Worm (Caenorhabditis elegans) whole organism, L4 larva: Measurements from ENCODE around the gene Y67D2.2.

ENCODE experiments used
- D1046.2 ChIP-seq: fragments of 200-800 bp; sonication (Bioruptor generic); IDR thresholded peaks from 2 replicates; pipeline ENCODE4 v1.3.6; 2022; ENCODE audit warnings: missing genetic modification characterization, missing compliant biosample characterization
- F26F4.8 ChIP-seq: fragments of 200-800 bp; sonication (Bioruptor generic); conservative IDR thresholded peaks from 2 replicates; pipeline ENCODE4 v1.3.6; 2022; ENCODE audit warnings: missing genetic modification characterization, missing compliant biosample characterization
- R02D3.7 ChIP-seq: fragments of 150-350 bp; sonication (generic microtip); optimal IDR thresholded peaks from 3 replicates; lab custom pipeline; 2014; ENCODE audit warnings: missing biosample characterization, missing genetic modification characterization
- T26A8.4 ChIP-seq: fragments of 200-800 bp; sonication (Bioruptor generic); IDR thresholded peaks from 2 replicates; pipeline ENCODE4 v1.3.6; 2022; ENCODE audit warnings: missing genetic modification characterization, missing compliant biosample characterization
- Y105C5A.15 ChIP-seq: fragments of 200-800 bp; sonication (Bioruptor generic); IDR thresholded peaks from 2 replicates; pipeline ENCODE4 v1.3.6; 2022; ENCODE audit warnings: missing genetic modification characterization, missing compliant biosample characterization
- Y5F2A.4 ChIP-seq: fragments of 200-800 bp; sonication (Bioruptor generic); optimal IDR thresholded peaks from 2 replicates; lab custom pipeline; 2018; ENCODE audit warnings: mild to moderate bottlenecking, missing genetic modification characterization, missing compliant biosample characterization
- ZK546.5 ChIP-seq, 2 experiments: sonication (generic microtip); optimal IDR thresholded peaks; 2 replicates each; lab custom pipeline; 2017; ENCODE audit warnings: missing biosample characterization in 2 of 2, missing genetic modification characterization in 2 of 2
- aha-1 ChIP-seq: fragments of 150-350 bp; peaks from one replicate; lab custom pipeline; 2014; ENCODE audit warnings: missing biosample characterization, missing genetic modification characterization
- aly-2 ChIP-seq: sonication (generic microtip); optimal IDR thresholded peaks from 2 replicates; lab custom pipeline; 2018; ENCODE audit warnings: missing biosample characterization, missing genetic modification characterization
- ceh-20 ChIP-seq: fragments of 200-800 bp; sonication (Bioruptor generic); IDR thresholded peaks from 2 replicates; pipeline ENCODE4 v1.3.6; 2022; ENCODE audit warnings: missing genetic modification reagents, missing genetic modification characterization, missing compliant biosample characterization
- ceh-82 ChIP-seq: sonication (generic microtip); optimal IDR thresholded peaks from 2 replicates; lab custom pipeline; 2017; ENCODE audit warnings: missing biosample characterization, missing genetic modification characterization
- ces-1 ChIP-seq: fragments of 150-350 bp; sonication (generic microtip); optimal IDR thresholded peaks from 4 replicates; lab custom pipeline; 2014; ENCODE audit warnings: missing biosample characterization, missing genetic modification reagents, missing genetic modification characterization
- daf-12 ChIP-seq: fragments of 150-350 bp; optimal IDR thresholded peaks from 2 replicates; lab custom pipeline; 2014; ENCODE audit warnings: missing biosample characterization, missing genetic modification reagents, missing genetic modification characterization
- daf-19 ChIP-seq: fragments of 200-800 bp; sonication (Bioruptor generic); conservative IDR thresholded peaks from 2 replicates; pipeline ENCODE4 v1.3.6; 2022; ENCODE audit warnings: missing genetic modification characterization, missing compliant biosample characterization
- dmd-6 ChIP-seq: fragments of 200-800 bp; sonication (Bioruptor generic); IDR thresholded peaks from 2 replicates; pipeline ENCODE4 v1.3.6; 2022; ENCODE audit warnings: missing genetic modification reagents, missing genetic modification characterization, missing compliant biosample characterization
- dmd-8 ChIP-seq: fragments of 200-800 bp; sonication (Bioruptor generic); IDR thresholded peaks from 2 replicates; pipeline ENCODE4 v1.3.6; 2022; ENCODE audit warnings: missing genetic modification characterization, missing compliant biosample characterization
- duxl-1 ChIP-seq: sonication (generic microtip); optimal IDR thresholded peaks from 2 replicates; lab custom pipeline; 2016; ENCODE audit warnings: mild to moderate bottlenecking, missing genetic modification characterization, moderate library complexity, missing compliant biosample characterization; ENCODE audit not compliant: poor library complexity
- dve-1 ChIP-seq: sonication (generic microtip); optimal IDR thresholded peaks from 2 replicates; lab custom pipeline; 2017; ENCODE audit warnings: antibody characterized with exemption, mild to moderate bottlenecking, missing genetic modification characterization, missing compliant biosample characterization; ENCODE audit not compliant: insufficient read depth
- fos-1 ChIP-seq: fragments of 150-350 bp; optimal IDR thresholded peaks from 2 replicates; lab custom pipeline; 2014; ENCODE audit warnings: missing biosample characterization, missing genetic modification characterization
- hlh-11 ChIP-seq: fragments of 200-800 bp; sonication (Bioruptor generic); optimal IDR thresholded peaks from 2 replicates; lab custom pipeline; 2018; ENCODE audit warnings: mild to moderate bottlenecking, missing genetic modification characterization, missing compliant biosample characterization
- lim-7 ChIP-seq: fragments of 200-800 bp; sonication (Bioruptor generic); IDR thresholded peaks from 2 replicates; pipeline ENCODE4 v1.3.6; 2022; ENCODE audit warnings: missing genetic modification characterization, missing compliant biosample characterization
- lin-15B ChIP-seq: fragments of 150-350 bp; sonication (generic microtip); optimal IDR thresholded peaks from 3 replicates; lab custom pipeline; 2014; ENCODE audit warnings: missing biosample characterization, missing genetic modification characterization
- lir-3 ChIP-seq: sonication (generic microtip); optimal IDR thresholded peaks from 2 replicates; lab custom pipeline; 2016; ENCODE audit warnings: mild to moderate bottlenecking, missing genetic modification characterization, missing compliant biosample characterization
- mdt-29 ChIP-seq: fragments of 200-800 bp; sonication (Bioruptor generic); IDR thresholded peaks from 2 replicates; pipeline ENCODE4 v1.3.6; 2022; ENCODE audit warnings: missing genetic modification reagents, missing genetic modification characterization, missing compliant biosample characterization
- mxl-2 ChIP-seq: fragments of 200-800 bp; sonication (Bioruptor generic); conservative IDR thresholded peaks from 2 replicates; pipeline ENCODE4 v1.3.6; 2022; ENCODE audit warnings: missing genetic modification reagents, missing genetic modification characterization, missing compliant biosample characterization
- mxl-3 ChIP-seq: fragments of 200-800 bp; sonication (Bioruptor generic); optimal IDR thresholded peaks from 2 replicates; lab custom pipeline; 2018; ENCODE audit warnings: mild to moderate bottlenecking, missing genetic modification characterization, missing compliant biosample characterization
- nhr-102 ChIP-seq: sonication (generic microtip); optimal IDR thresholded peaks from 2 replicates; lab custom pipeline; 2016; ENCODE audit warnings: mild to moderate bottlenecking, missing genetic modification characterization, moderate library complexity, missing compliant biosample characterization
- nhr-11 ChIP-seq: fragments of 150-350 bp; optimal IDR thresholded peaks from 2 replicates; lab custom pipeline; 2014; ENCODE audit warnings: missing biosample characterization, missing genetic modification characterization
- nhr-111 ChIP-seq: fragments of 200-800 bp; sonication (Bioruptor generic); optimal IDR thresholded peaks from 2 replicates; lab custom pipeline; 2018; ENCODE audit warnings: mild to moderate bottlenecking, missing genetic modification characterization, missing compliant biosample characterization
- nhr-237 ChIP-seq: sonication (generic microtip); optimal IDR thresholded peaks from 2 replicates; lab custom pipeline; 2017; ENCODE audit warnings: missing biosample characterization, missing genetic modification characterization
- nhr-41 ChIP-seq: fragments of 200-800 bp; sonication (Bioruptor generic); IDR thresholded peaks from 2 replicates; pipeline ENCODE4 v1.3.6; 2022; ENCODE audit warnings: missing genetic modification reagents, missing genetic modification characterization, missing compliant biosample characterization
- nhr-48 ChIP-seq: sonication (generic microtip); optimal IDR thresholded peaks from 2 replicates; lab custom pipeline; 2016; ENCODE audit warnings: mild to moderate bottlenecking, missing genetic modification characterization, missing compliant biosample characterization
- nhr-6 ChIP-seq: fragments of 150-350 bp; optimal IDR thresholded peaks from 2 replicates; lab custom pipeline; 2014; ENCODE audit warnings: missing biosample characterization, missing genetic modification characterization
- pha-4 ChIP-seq, 2 experiments: fragments of 150-350 bp in 1 of 2; fragments of 200-800 bp in 1 of 2; sonication (Bioruptor generic) in 1 of 2; IDR thresholded peaks in 1 of 2; optimal IDR thresholded peaks in 1 of 2; 2 replicates each; pipeline versions ENCODE4 v1.3.6 to Lab custom; 2014 to 2022; ENCODE audit warnings: missing genetic modification characterization in 2 of 2, missing genetic modification reagents in 2 of 2, missing biosample characterization in 1 of 2, missing compliant biosample characterization in 1 of 2
- pqm-1 ChIP-seq: sonication (generic microtip); optimal IDR thresholded peaks from 2 replicates; lab custom pipeline; 2017; ENCODE audit warnings: missing biosample characterization, missing genetic modification characterization
- rbr-2 ChIP-seq: sonication (generic microtip); optimal IDR thresholded peaks from 2 replicates; lab custom pipeline; 2016; ENCODE audit warnings: missing genotype, missing genetic modification characterization, missing compliant biosample characterization
- saeg-2 ChIP-seq: fragments of 200-800 bp; sonication (Bioruptor generic); IDR thresholded peaks from 2 replicates; pipeline ENCODE4 v1.3.6; 2022; ENCODE audit warnings: missing genetic modification reagents, missing genetic modification characterization, missing compliant biosample characterization
- sdz-12 ChIP-seq: fragments of 200-800 bp; sonication (Bioruptor generic); optimal IDR thresholded peaks from 2 replicates; lab custom pipeline; 2018; ENCODE audit warnings: mild to moderate bottlenecking, missing genetic modification characterization, missing compliant biosample characterization
- tag-97 ChIP-seq: fragments of 200-800 bp; sonication (Bioruptor generic); IDR thresholded peaks from 2 replicates; pipeline ENCODE4 v1.3.6; 2022; ENCODE audit warnings: missing genetic modification characterization, missing compliant biosample characterization
- tra-1 ChIP-seq: fragments of 200-800 bp; sonication (Bioruptor generic); IDR thresholded peaks from 2 replicates; pipeline ENCODE4 v1.3.6; 2022; ENCODE audit warnings: missing genetic modification reagents, missing genetic modification characterization, missing compliant biosample characterization
- zfp-3 ChIP-seq: fragments of 200-800 bp; sonication (Bioruptor generic); conservative IDR thresholded peaks from 2 replicates; pipeline ENCODE4 v1.3.6; 2022; ENCODE audit warnings: missing genetic modification reagents, missing genetic modification characterization, missing compliant biosample characterization
- zip-11 ChIP-seq: fragments of 200-800 bp; sonication (Bioruptor generic); IDR thresholded peaks from 2 replicates; pipeline ENCODE4 v1.3.6; 2022; ENCODE audit warnings: missing genetic modification characterization, missing compliant biosample characterization
- zip-2 ChIP-seq: fragments of 150-350 bp; optimal IDR thresholded peaks from 2 replicates; lab custom pipeline; 2014; ENCODE audit warnings: missing biosample characterization, missing genetic modification characterization
- ztf-11 ChIP-seq: fragments of 150-350 bp; optimal IDR thresholded peaks from 2 replicates; lab custom pipeline; 2014; ENCODE audit warnings: missing biosample characterization, missing genetic modification characterization
- ztf-7 ChIP-seq: fragments of 150-350 bp; optimal IDR thresholded peaks from 2 replicates; lab custom pipeline; 2014; ENCODE audit warnings: missing biosample characterization, missing genetic modification characterization

Y67D2.2 gene

DNA sequence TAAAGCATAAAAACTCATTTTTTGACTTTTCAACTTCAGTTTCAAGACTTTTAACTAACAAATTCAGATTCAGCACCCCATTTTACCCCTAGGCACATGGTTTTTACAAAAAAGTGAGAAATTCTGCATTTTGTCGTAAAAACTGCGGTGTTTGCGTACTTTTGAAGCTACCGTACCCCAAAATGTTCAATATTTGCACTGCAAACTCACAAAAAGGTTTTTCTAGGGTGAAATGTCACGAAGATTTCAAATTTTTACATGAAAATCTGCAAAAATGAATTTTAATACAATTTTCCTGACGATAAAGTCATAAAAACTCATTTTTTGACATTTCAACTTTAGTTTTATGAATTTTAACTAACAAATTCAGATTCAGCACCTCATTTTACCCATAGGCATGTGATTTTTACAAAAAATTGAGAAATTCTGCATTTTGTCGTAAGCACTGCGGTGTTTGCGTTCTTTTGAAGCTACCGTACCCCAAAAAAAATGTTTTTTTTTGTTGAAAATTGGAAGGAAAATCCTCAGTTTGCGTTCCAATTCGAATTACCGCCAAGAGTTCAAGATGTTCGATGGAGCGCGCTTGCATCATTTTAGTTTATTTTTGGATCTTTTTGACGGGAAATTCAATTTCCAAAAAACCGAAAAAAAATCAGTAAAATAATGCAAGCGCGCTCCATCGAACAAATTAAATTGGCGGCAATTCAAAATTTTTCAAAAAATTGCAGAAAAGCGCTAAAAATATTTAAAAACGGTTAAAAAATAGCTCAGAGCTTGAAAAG is 57.8 kb downstream of the Y67D2.2 start (continued):
- no peak for TF ChIP-seq rbr-2 (tag; lab: Kevin White, UChicago)

DNA sequence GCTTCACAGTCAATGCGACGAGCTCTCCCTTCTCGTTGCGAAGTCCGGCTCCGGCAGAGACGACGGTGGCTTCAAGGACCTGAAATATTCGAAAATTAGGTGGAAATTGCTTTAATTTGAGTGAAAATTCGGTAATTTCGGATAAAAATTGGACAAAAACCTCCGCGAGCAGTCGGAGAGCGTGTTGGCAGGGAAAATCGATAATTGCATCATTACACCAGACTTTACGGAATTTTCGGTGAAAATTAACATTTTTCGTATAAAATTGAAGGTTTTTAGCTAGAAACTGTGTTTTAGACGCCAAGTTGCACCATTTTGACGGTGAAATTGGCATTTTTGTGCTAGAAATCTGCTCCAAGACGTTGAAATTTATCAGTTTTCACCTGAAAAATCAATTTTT is 59.7 kb downstream of the Y67D2.2 start:
- TF ChIP-seq lim-7 (GFP tag; lab: Robert Waterston, UW) (no peak), T26A8.4 (GFP tag; lab: Robert Waterston, UW) (0 out of 2 replicates have a peak, but pooled peaks have one; percentile 15), aha-1 (tag; lab: Kevin White, UChicago) (peak; percentile 73)

DNA sequence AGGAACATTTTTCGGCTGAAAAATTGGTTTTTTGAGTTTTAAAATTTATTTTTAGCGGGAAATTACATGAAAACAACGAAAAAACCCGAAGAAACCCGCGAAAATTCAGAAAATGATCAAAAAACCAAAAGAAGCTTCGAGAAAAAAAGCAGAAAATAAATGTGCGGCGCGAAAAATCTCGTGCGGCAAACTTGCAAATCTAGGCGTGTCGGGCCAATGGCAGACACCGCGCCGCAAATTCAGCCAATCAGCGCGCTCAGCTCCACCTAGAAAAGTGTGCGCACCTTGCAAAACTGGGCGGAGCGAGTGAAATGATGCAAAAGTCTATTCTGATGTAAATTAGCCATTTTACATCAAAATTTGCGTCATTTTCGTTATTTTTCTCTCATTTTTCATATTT is 60.3 kb downstream of the Y67D2.2 start, which contains the start of gene Y22D7AL.10:
Gene Y22D7AL.10 (minus strand): TSS at position 15 of the 400 bp plus-strand sequence.
- no peak for TF ChIP-seq aly-2 (tag; lab: Kevin White, UChicago)
- TF ChIP-seq nhr-6 (tag; lab: Kevin White, UChicago) = peak; percentile 97
- peak; percentile 94 for TF ChIP-seq lin-15B (tag; lab: Kevin White, UChicago)
- peak; percentile 97 for TF ChIP-seq hlh-11 (tag; lab: Kevin White, UChicago)
- peak; percentile 97 for TF ChIP-seq ceh-20
- peak; percentile 97 for TF ChIP-seq duxl-1 (tag; lab: Kevin White, UChicago)
- peak; percentile 73 for TF ChIP-seq dmd-8
- TF ChIP-seq nhr-48 = peak; percentile 92
- TF ChIP-seq zip-11 (GFP tag; lab: Robert Waterston, UW) = peak; percentile 82; the same call in 1 of the 2 replicates
- TF ChIP-seq mxl-3 = peak; percentile 72
- TF ChIP-seq nhr-11 (tag; lab: Kevin White, UChicago) = peak; percentile 93
- TF ChIP-seq D1046.2 (GFP tag; lab: Robert Waterston, UW) = peak; percentile 93
- peak; percentile 39 for TF ChIP-seq fos-1 (tag; lab: Kevin White, UChicago)
- TF ChIP-seq zip-2 (tag; lab: Kevin White, UChicago) = peak; percentile 84
- TF ChIP-seq nhr-111 = peak; percentile 89
- peak; percentile 83 for TF ChIP-seq ces-1 (GFP tag; lab: Kevin White, UChicago)
- TF ChIP-seq dmd-6 (GFP tag; lab: Robert Waterston, UW) = peak; percentile 95
- TF ChIP-seq ztf-11 (tag; lab: Kevin White, UChicago) = peak; percentile 33
- TF ChIP-seq Y5F2A.4 (GFP tag; lab: Kevin White, UChicago) = peak; percentile 90
- TF ChIP-seq nhr-41 (GFP tag; lab: Robert Waterston, UW) = peak; percentile 48; the same call in 1 of the 2 replicates
- no peak for TF ChIP-seq R02D3.7 (tag; lab: Kevin White, UChicago)
- TF ChIP-seq pha-4 (GFP tag; IDR thresholded peaks at IDR 0.05; lab: Robert Waterston, UW) = peak; percentile 98
- no peak for TF ChIP-seq pha-4 (tag; optimal IDR thresholded peaks at IDR 0.05; lab: Kevin White, UChicago)
- TF ChIP-seq nhr-102 = peak; percentile 98
- peak; percentile 97 for TF ChIP-seq saeg-2 (GFP tag; lab: Robert Waterston, UW)
- TF ChIP-seq nhr-237 (tag; lab: Kevin White, UChicago) = no peak
- TF ChIP-seq mxl-2 (GFP tag; lab: Robert Waterston, UW) = 0 out of 2 replicates have a peak, but pooled peaks have one; percentile 23
- TF ChIP-seq pqm-1 (tag; lab: Kevin White, UChicago) = no peak
- peak; percentile 83 for TF ChIP-seq ztf-7 (tag; lab: Kevin White, UChicago)
- TF ChIP-seq Y105C5A.15 (GFP tag; lab: Robert Waterston, UW) = peak; percentile 87; the same call in 1 of the 2 replicates
- no peak for TF ChIP-seq F26F4.8 (GFP tag; lab: Robert Waterston, UW)
- TF ChIP-seq lir-3 (tag; lab: Kevin White, UChicago) = peak; percentile 76
- no peak for TF ChIP-seq daf-12 (tag; lab: Kevin White, UChicago)
- peak; percentile 98 for TF ChIP-seq rbr-2 (tag; lab: Kevin White, UChicago)
- TF ChIP-seq sdz-12 (GFP tag; lab: Kevin White, UChicago) = peak; percentile 78
- TF ChIP-seq zfp-3 (GFP tag; lab: Robert Waterston, UW) = peak; percentile 96
- TF ChIP-seq tag-97 (GFP tag; lab: Robert Waterston, UW) = 0 out of 2 replicates have a peak, but pooled peaks have one; percentile 75
- peak; percentile 53; the same call in 1 of the 2 replicates for TF ChIP-seq lim-7 (GFP tag; lab: Robert Waterston, UW)
- peak; percentile 99 for TF ChIP-seq dve-1 (tag; lab: Kevin White, UChicago)
- TF ChIP-seq ceh-82 = no peak
- TF ChIP-seq daf-19 (GFP tag; lab: Robert Waterston, UW) = peak; percentile 89
- peak in 1 of 2 experiments; percentile 61 for TF ChIP-seq ZK546.5 (tag; optimal IDR thresholded peaks at IDR 0.05; lab: Kevin White, UChicago)
- peak; percentile 97 for TF ChIP-seq tra-1 (GFP tag; lab: Robert Waterston, UW)
- TF ChIP-seq mdt-29 (GFP tag; lab: Robert Waterston, UW) = peak; percentile 96
